Worm (Caenorhabditis elegans): ENCODE data around the gene mig-32.
A peak's percentile ranks its signal among the peaks of the same experiment; 100 is the strongest.

mig-32 gene

ce11 chrIV:12121076-12121475 lies 29.1 kb upstream of the mig-32 start, which contains the start of the genes ddb-1 and M18.6:
ddb-1 (minus strand) TSS chrIV:12121165.
M18.6 (plus strand) TSS chrIV:12121310.
- TF ChIP-seq skn-1 (tag; optimal IDR thresholded peaks at IDR 0.05): peak; percentile 16
- no peak for TF ChIP-seq nhr-11 (tag; optimal IDR thresholded peaks at IDR 0.05)
- TF ChIP-seq mep-1 (tag; optimal IDR thresholded peaks at IDR 0.05): peak; percentile 65
- TF ChIP-seq F16B12.6 (tag; optimal IDR thresholded peaks at IDR 0.05): peak; percentile 2
- peak; percentile 20 for TF ChIP-seq snu-23 (GFP tag; optimal IDR thresholded peaks at IDR 0.05)
- TF ChIP-seq ceh-63 (GFP tag; optimal IDR thresholded peaks at IDR 0.05): no peak
- no peak for TF ChIP-seq elt-3 (tag; optimal IDR thresholded peaks at IDR 0.05)
- TF ChIP-seq lin-35 (GFP tag; optimal IDR thresholded peaks at IDR 0.05): peak; percentile 47 to 69
- no peak for TF ChIP-seq mab-9 (GFP tag; IDR thresholded peaks at IDR 0.05)
- no peak for TF ChIP-seq nhr-77 (tag; optimal IDR thresholded peaks at IDR 0.05)
- TF ChIP-seq ets-5 (GFP tag; IDR thresholded peaks at IDR 0.05): no peak
- peak; percentile 36 to 54 for TF ChIP-seq efl-1 (optimal IDR thresholded peaks at IDR 0.05)
- TF ChIP-seq efl-1 (GFP tag; optimal IDR thresholded peaks at IDR 0.05 in 1 of 2): peak; percentile 56 to 92
- peak in 2 of 3 experiments; percentile 33 to 57 for TF ChIP-seq dpl-1 (GFP tag; optimal IDR thresholded peaks at IDR 0.05)
- TF ChIP-seq lin-13 (GFP tag; optimal IDR thresholded peaks at IDR 0.05): peak; percentile 2
- peak; percentile 16 for TF ChIP-seq lin-15B (tag; optimal IDR thresholded peaks at IDR 0.05)
- TF ChIP-seq snpc-4 (tag; optimal IDR thresholded peaks at IDR 0.05): no peak
- TF ChIP-seq nhr-71 (tag; optimal IDR thresholded peaks at IDR 0.05): peak; percentile 24
- TF ChIP-seq aly-2 (tag; optimal IDR thresholded peaks at IDR 0.05): no peak
- TF ChIP-seq C16A3.4 (tag; optimal IDR thresholded peaks at IDR 0.05): peak; percentile 51
- TF ChIP-seq lsy-2 (tag; optimal IDR thresholded peaks at IDR 0.05): peak in 1 of 2 experiments; percentile 69
- TF ChIP-seq blmp-1 (tag; optimal IDR thresholded peaks at IDR 0.05): peak; percentile 53
- TF ChIP-seq ceh-82 (tag; optimal IDR thresholded peaks at IDR 0.05): peak in 2 of 3 experiments; percentile 28 to 38

ce11 chrIV:12120536-12120935 lies 28.5 kb upstream of the mig-32 start:
- no peak for TF ChIP-seq nhr-237 (tag; optimal IDR thresholded peaks at IDR 0.05)
- no peak for TF ChIP-seq F16B12.6 (tag; optimal IDR thresholded peaks at IDR 0.05)
- no peak for TF ChIP-seq C34B4.2 (tag; optimal IDR thresholded peaks at IDR 0.05)
- TF ChIP-seq elt-2 (tag; optimal IDR thresholded peaks at IDR 0.05): no peak
- no peak for TF ChIP-seq Y116A8C.19 (tag; optimal IDR thresholded peaks at IDR 0.05; ENCODE audit: borderline replicate concordance)
- no peak for TF ChIP-seq efl-1 (optimal IDR thresholded peaks at IDR 0.05)
- peak in 1 of 2 experiments; percentile 38 for TF ChIP-seq efl-1 (GFP tag; optimal IDR thresholded peaks at IDR 0.05 in 1 of 2)
- no peak for TF ChIP-seq lin-14 (GFP tag; optimal IDR thresholded peaks at IDR 0.05)

DNA sequence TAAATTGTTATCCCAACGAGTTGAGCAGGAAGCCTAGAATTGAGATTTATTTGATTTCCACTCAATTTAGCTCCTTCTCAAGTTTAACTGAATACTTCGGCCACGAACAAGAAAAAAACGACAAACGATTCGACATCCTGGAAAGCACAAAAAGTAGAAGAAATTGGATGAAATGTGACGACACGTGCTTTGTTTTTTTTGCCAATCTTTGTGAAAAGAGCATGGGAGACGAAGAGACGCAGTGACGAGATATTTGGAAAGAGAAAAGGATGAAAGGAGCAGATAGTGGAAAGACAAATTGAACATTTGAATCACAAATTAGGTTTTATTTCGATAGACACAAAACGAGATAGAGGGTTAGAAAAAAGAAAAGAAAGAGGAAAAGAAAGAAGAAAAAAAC lies 22.5 kb upstream of the mig-32 start:
- TF ChIP-seq irx-1 (tag; optimal IDR thresholded peaks at IDR 0.05) (no peak), lin-15B (tag; optimal IDR thresholded peaks at IDR 0.05) (no peak), sup-37 (GFP tag; optimal IDR thresholded peaks at IDR 0.05) (no peak), lin-14 (GFP tag; optimal IDR thresholded peaks at IDR 0.05) (peak; percentile 84), ztf-4 (tag; optimal IDR thresholded peaks at IDR 0.05) (no peak), nhr-71 (tag; optimal IDR thresholded peaks at IDR 0.05) (peak; percentile 51), hpl-2 (GFP tag; optimal IDR thresholded peaks at IDR 0.05) (no peak), unc-130 (tag; optimal IDR thresholded peaks at IDR 0.05) (no peak), ztf-11 (tag; optimal IDR thresholded peaks at IDR 0.05) (no peak), swsn-7 (tag; optimal IDR thresholded peaks at IDR 0.05) (peak; percentile 16), fkh-10 (GFP tag; optimal IDR thresholded peaks at IDR 0.05) (peak; percentile 76), nhr-47 (tag; optimal IDR thresholded peaks at IDR 0.05) (peak; percentile 38), skn-1 (tag; optimal IDR thresholded peaks at IDR 0.05) (no peak), nhr-77 (tag; optimal IDR thresholded peaks at IDR 0.05) (no peak), jun-1 (tag; optimal IDR thresholded peaks at IDR 0.05) (no peak), blmp-1 (tag; optimal IDR thresholded peaks at IDR 0.05) (no peak), C34B4.2 (tag; optimal IDR thresholded peaks at IDR 0.05) (no peak), ama-1 (optimal IDR thresholded peaks at IDR 0.05) (no peak), aly-2 (tag; optimal IDR thresholded peaks at IDR 0.05) (no peak), ceh-8 (GFP tag; optimal IDR thresholded peaks at IDR 0.05) (no peak), nhr-20 (tag; optimal IDR thresholded peaks at IDR 0.05) (no peak), ceh-88 (GFP tag; IDR thresholded peaks at IDR 0.05) (no peak), nhr-19 (GFP tag; conservative IDR thresholded peaks at IDR 0.05) (no peak), pag-3 (tag; optimal IDR thresholded peaks at IDR 0.05; ENCODE audit: borderline replicate concordance, insufficient read depth) (no peak), xbp-1 (tag; optimal IDR thresholded peaks at IDR 0.05) (no peak), tbx-2 (tag; optimal IDR thresholded peaks at IDR 0.05) (peak; percentile 19), sox-4 (tag; optimal IDR thresholded peaks at IDR 0.05) (no peak), mab-9 (GFP tag; IDR thresholded peaks at IDR 0.05) (no peak), mdl-1 (tag; optimal IDR thresholded peaks at IDR 0.05) (no peak), vab-15 (tag; optimal IDR thresholded peaks at IDR 0.05) (no peak), efl-1 (optimal IDR thresholded peaks at IDR 0.05) (peak in 1 of 2 experiments; percentile 5), efl-1 (GFP tag; optimal IDR thresholded peaks at IDR 0.05 in 1 of 2) (no peak)
